Worm (Caenorhabditis elegans) whole organism, L4 larva: ENCODE results near the gene Y39B6A.10.

Source experiments
- F10B5.3 ChIP-seq: sonication (generic microtip); optimal IDR thresholded peaks from 2 replicates; lab custom pipeline; 2016; ENCODE audit warnings: mild to moderate bottlenecking, missing genetic modification characterization, missing compliant biosample characterization
- F49E8.2 ChIP-seq: sonication (generic microtip); optimal IDR thresholded peaks from 2 replicates; lab custom pipeline; 2016; ENCODE audit warnings: missing compliant biosample characterization, mild to moderate bottlenecking, missing genetic modification characterization, borderline replicate concordance
- Y48G9A.11 ChIP-seq: fragments of 200-800 bp; sonication (Bioruptor generic); IDR thresholded peaks from 2 replicates; pipeline ENCODE4 v1.3.6; 2022; ENCODE audit warnings: missing genetic modification reagents, missing genetic modification characterization, missing compliant biosample characterization
- Y75B8A.6 ChIP-seq: fragments of 200-800 bp; sonication (Bioruptor generic); IDR thresholded peaks from 2 replicates; pipeline ENCODE4 v1.3.6; 2022; ENCODE audit warnings: missing genetic modification reagents, missing genetic modification characterization, missing compliant biosample characterization
- ZK337.2 ChIP-seq: fragments of 200-800 bp; sonication (Bioruptor generic); IDR thresholded peaks from 2 replicates; pipeline ENCODE4 v1.3.6; 2022; ENCODE audit warnings: missing genetic modification reagents, missing genetic modification characterization, missing compliant biosample characterization
- aly-2 ChIP-seq: sonication (generic microtip); optimal IDR thresholded peaks from 2 replicates; lab custom pipeline; 2018; ENCODE audit warnings: missing biosample characterization, missing genetic modification characterization
- arid-1 ChIP-seq: fragments of 200-800 bp; sonication (Bioruptor generic); conservative IDR thresholded peaks from 2 replicates; pipeline ENCODE4 v1.3.6; 2022; ENCODE audit warnings: missing genetic modification reagents, missing genetic modification characterization, missing compliant biosample characterization
- ceh-20 ChIP-seq: fragments of 200-800 bp; sonication (Bioruptor generic); IDR thresholded peaks from 2 replicates; pipeline ENCODE4 v1.3.6; 2022; ENCODE audit warnings: missing genetic modification reagents, missing genetic modification characterization, missing compliant biosample characterization
- ceh-62 ChIP-seq: sonication (generic microtip); optimal IDR thresholded peaks from 2 replicates; lab custom pipeline; 2017; ENCODE audit warnings: missing biosample characterization, missing genetic modification characterization
- ceh-82 ChIP-seq: sonication (generic microtip); optimal IDR thresholded peaks from 2 replicates; lab custom pipeline; 2017; ENCODE audit warnings: missing biosample characterization, missing genetic modification characterization
- ces-1 ChIP-seq: fragments of 150-350 bp; sonication (generic microtip); optimal IDR thresholded peaks from 4 replicates; lab custom pipeline; 2014; ENCODE audit warnings: missing biosample characterization, missing genetic modification reagents, missing genetic modification characterization
- cey-2 ChIP-seq: sonication (generic microtip); optimal IDR thresholded peaks from 3 replicates; lab custom pipeline; 2017; ENCODE audit warnings: missing genetic modification characterization, mild to moderate bottlenecking, missing compliant biosample characterization, antibody characterized with exemption, borderline replicate concordance; ENCODE audit not compliant: insufficient read depth
- ctbp-1 ChIP-seq: fragments of 200-800 bp; sonication (Bioruptor generic); IDR thresholded peaks from 2 replicates; pipeline ENCODE4 v1.3.6; 2022; ENCODE audit warnings: missing genetic modification reagents, missing genetic modification characterization, missing compliant biosample characterization
- daf-19 ChIP-seq: fragments of 200-800 bp; sonication (Bioruptor generic); conservative IDR thresholded peaks from 2 replicates; pipeline ENCODE4 v1.3.6; 2022; ENCODE audit warnings: missing genetic modification characterization, missing compliant biosample characterization
- dmd-6 ChIP-seq: fragments of 200-800 bp; sonication (Bioruptor generic); IDR thresholded peaks from 2 replicates; pipeline ENCODE4 v1.3.6; 2022; ENCODE audit warnings: missing genetic modification reagents, missing genetic modification characterization, missing compliant biosample characterization
- duxl-1 ChIP-seq: sonication (generic microtip); optimal IDR thresholded peaks from 2 replicates; lab custom pipeline; 2016; ENCODE audit warnings: mild to moderate bottlenecking, missing genetic modification characterization, moderate library complexity, missing compliant biosample characterization; ENCODE audit not compliant: poor library complexity
- egl-27 ChIP-seq: sonication (generic microtip); optimal IDR thresholded peaks from 3 replicates; lab custom pipeline; 2017; ENCODE audit warnings: missing biosample characterization, missing genetic modification reagents, missing genetic modification characterization
- egl-43 ChIP-seq: fragments of 200-800 bp; sonication (Bioruptor generic); IDR thresholded peaks from 2 replicates; pipeline ENCODE4 v1.3.6; 2022; ENCODE audit warnings: missing genetic modification reagents, missing genetic modification characterization, missing compliant biosample characterization
- fkh-10 ChIP-seq: fragments of 150-350 bp; optimal IDR thresholded peaks from 2 replicates; lab custom pipeline; 2014; ENCODE audit warnings: missing biosample characterization, missing genetic modification reagents, missing genetic modification characterization
- gei-8 ChIP-seq: fragments of 200-800 bp; sonication (Bioruptor generic); optimal IDR thresholded peaks from 2 replicates; lab custom pipeline; 2018; ENCODE audit warnings: mild to moderate bottlenecking, missing genetic modification characterization, missing compliant biosample characterization
- hmg-1.1 ChIP-seq: fragments of 200-800 bp; sonication (Bioruptor generic); IDR thresholded peaks from 2 replicates; pipeline ENCODE4 v1.3.6; 2022; ENCODE audit warnings: missing genetic modification reagents, missing genetic modification characterization, missing compliant biosample characterization
- jun-1 ChIP-seq: fragments of 150-350 bp; optimal IDR thresholded peaks from 2 replicates; lab custom pipeline; 2014; ENCODE audit warnings: missing biosample characterization, missing genetic modification reagents, missing genetic modification characterization
- lin-15B ChIP-seq: fragments of 150-350 bp; sonication (generic microtip); optimal IDR thresholded peaks from 3 replicates; lab custom pipeline; 2014; ENCODE audit warnings: missing biosample characterization, missing genetic modification characterization
- lin-29 ChIP-seq: fragments of 200-800 bp; sonication (Bioruptor generic); IDR thresholded peaks from 2 replicates; pipeline ENCODE4 v1.3.6; 2022; ENCODE audit warnings: missing genetic modification reagents, missing genetic modification characterization, missing compliant biosample characterization
- lsy-2 ChIP-seq, 2 experiments: fragments of 150-350 bp in 1 of 2; sonication (generic microtip) in 1 of 2; optimal IDR thresholded peaks; 2 replicates each; lab custom pipeline; 2014 to 2017; ENCODE audit warnings: missing biosample characterization in 2 of 2, missing genetic modification characterization in 2 of 2
- mes-2 ChIP-seq: sonication (generic microtip); optimal IDR thresholded peaks from 2 replicates; lab custom pipeline; 2016; ENCODE audit warnings: missing genotype, mild to moderate bottlenecking, missing genetic modification characterization, missing compliant biosample characterization; ENCODE audit not compliant: poor library complexity, severe bottlenecking
- mxl-3 ChIP-seq: fragments of 200-800 bp; sonication (Bioruptor generic); optimal IDR thresholded peaks from 2 replicates; lab custom pipeline; 2018; ENCODE audit warnings: mild to moderate bottlenecking, missing genetic modification characterization, missing compliant biosample characterization
- nhr-102 ChIP-seq: sonication (generic microtip); optimal IDR thresholded peaks from 2 replicates; lab custom pipeline; 2016; ENCODE audit warnings: mild to moderate bottlenecking, missing genetic modification characterization, moderate library complexity, missing compliant biosample characterization
- nhr-11 ChIP-seq: fragments of 150-350 bp; optimal IDR thresholded peaks from 2 replicates; lab custom pipeline; 2014; ENCODE audit warnings: missing biosample characterization, missing genetic modification characterization
- nhr-111 ChIP-seq: fragments of 200-800 bp; sonication (Bioruptor generic); optimal IDR thresholded peaks from 2 replicates; lab custom pipeline; 2018; ENCODE audit warnings: mild to moderate bottlenecking, missing genetic modification characterization, missing compliant biosample characterization
- nhr-237 ChIP-seq: sonication (generic microtip); optimal IDR thresholded peaks from 2 replicates; lab custom pipeline; 2017; ENCODE audit warnings: missing biosample characterization, missing genetic modification characterization
- nhr-25 ChIP-seq: sonication (generic microtip); optimal IDR thresholded peaks from 2 replicates; lab custom pipeline; 2017; ENCODE audit warnings: missing genetic modification characterization, mild to moderate bottlenecking, missing compliant biosample characterization, antibody characterized with exemption, moderate library complexity, borderline replicate concordance; ENCODE audit not compliant: insufficient read depth
- nhr-28 ChIP-seq: fragments of 150-350 bp; optimal IDR thresholded peaks from 2 replicates; lab custom pipeline; 2014; ENCODE audit warnings: missing biosample characterization, missing genetic modification characterization
- nhr-41 ChIP-seq: fragments of 200-800 bp; sonication (Bioruptor generic); IDR thresholded peaks from 2 replicates; pipeline ENCODE4 v1.3.6; 2022; ENCODE audit warnings: missing genetic modification reagents, missing genetic modification characterization, missing compliant biosample characterization
- nhr-42 ChIP-seq: fragments of 200-800 bp; sonication (Bioruptor generic); IDR thresholded peaks from 2 replicates; pipeline ENCODE4 v1.3.6; 2022; ENCODE audit warnings: missing genetic modification characterization, missing compliant biosample characterization
- nhr-48 ChIP-seq: sonication (generic microtip); optimal IDR thresholded peaks from 2 replicates; lab custom pipeline; 2016; ENCODE audit warnings: mild to moderate bottlenecking, missing genetic modification characterization, missing compliant biosample characterization
- nhr-76 ChIP-seq: fragments of 150-350 bp; optimal IDR thresholded peaks from 2 replicates; lab custom pipeline; 2014; ENCODE audit warnings: missing biosample characterization, missing genetic modification characterization
- nhr-77 ChIP-seq: fragments of 150-350 bp; optimal IDR thresholded peaks from 2 replicates; lab custom pipeline; 2014; ENCODE audit warnings: missing biosample characterization, missing genetic modification characterization
- pha-4 ChIP-seq, 2 experiments: fragments of 150-350 bp in 1 of 2; fragments of 200-800 bp in 1 of 2; sonication (Bioruptor generic) in 1 of 2; IDR thresholded peaks in 1 of 2; optimal IDR thresholded peaks in 1 of 2; 2 replicates each; pipeline versions ENCODE4 v1.3.6 to Lab custom; 2014 to 2022; ENCODE audit warnings: missing genetic modification characterization in 2 of 2, missing genetic modification reagents in 2 of 2, missing biosample characterization in 1 of 2, missing compliant biosample characterization in 1 of 2
- sdz-12 ChIP-seq: fragments of 200-800 bp; sonication (Bioruptor generic); optimal IDR thresholded peaks from 2 replicates; lab custom pipeline; 2018; ENCODE audit warnings: mild to moderate bottlenecking, missing genetic modification characterization, missing compliant biosample characterization
- set-16 ChIP-seq: fragments of 200-800 bp; sonication (Bioruptor generic); IDR thresholded peaks from 2 replicates; pipeline ENCODE4 v1.3.6; 2022; ENCODE audit warnings: missing genetic modification reagents, missing genetic modification characterization, missing compliant biosample characterization
- skn-1 ChIP-seq: fragments of 150-350 bp; optimal IDR thresholded peaks from 2 replicates; lab custom pipeline; 2014; ENCODE audit warnings: missing biosample characterization, missing genetic modification characterization
- snpc-1.2 ChIP-seq: fragments of 200-800 bp; sonication (Bioruptor generic); IDR thresholded peaks from 2 replicates; pipeline ENCODE4 v1.3.6; 2022; ENCODE audit warnings: missing genetic modification reagents, missing genetic modification characterization, missing compliant biosample characterization
- snpc-4 ChIP-seq: fragments of 150-350 bp; optimal IDR thresholded peaks from 2 replicates; lab custom pipeline; 2014; ENCODE audit warnings: missing biosample characterization, missing genetic modification characterization
- spr-1 ChIP-seq: sonication (generic microtip); optimal IDR thresholded peaks from 2 replicates; lab custom pipeline; 2016; ENCODE audit warnings: mild to moderate bottlenecking, missing genetic modification characterization, missing compliant biosample characterization
- tag-97 ChIP-seq: fragments of 200-800 bp; sonication (Bioruptor generic); IDR thresholded peaks from 2 replicates; pipeline ENCODE4 v1.3.6; 2022; ENCODE audit warnings: missing genetic modification characterization, missing compliant biosample characterization
- tra-1 ChIP-seq: fragments of 200-800 bp; sonication (Bioruptor generic); IDR thresholded peaks from 2 replicates; pipeline ENCODE4 v1.3.6; 2022; ENCODE audit warnings: missing genetic modification reagents, missing genetic modification characterization, missing compliant biosample characterization
- unc-130 ChIP-seq: sonication (generic microtip); optimal IDR thresholded peaks from 2 replicates; lab custom pipeline; 2016; ENCODE audit warnings: missing genetic modification reagents, missing genetic modification characterization, missing compliant biosample characterization
- unc-39 ChIP-seq: sonication (generic microtip); optimal IDR thresholded peaks from 2 replicates; lab custom pipeline; 2017; ENCODE audit warnings: missing biosample characterization, missing genetic modification characterization
- ztf-11 ChIP-seq: fragments of 150-350 bp; optimal IDR thresholded peaks from 2 replicates; lab custom pipeline; 2014; ENCODE audit warnings: missing biosample characterization, missing genetic modification characterization
- ztf-7 ChIP-seq: fragments of 150-350 bp; optimal IDR thresholded peaks from 2 replicates; lab custom pipeline; 2014; ENCODE audit warnings: missing biosample characterization, missing genetic modification characterization

Y39B6A.10 gene

DNA sequence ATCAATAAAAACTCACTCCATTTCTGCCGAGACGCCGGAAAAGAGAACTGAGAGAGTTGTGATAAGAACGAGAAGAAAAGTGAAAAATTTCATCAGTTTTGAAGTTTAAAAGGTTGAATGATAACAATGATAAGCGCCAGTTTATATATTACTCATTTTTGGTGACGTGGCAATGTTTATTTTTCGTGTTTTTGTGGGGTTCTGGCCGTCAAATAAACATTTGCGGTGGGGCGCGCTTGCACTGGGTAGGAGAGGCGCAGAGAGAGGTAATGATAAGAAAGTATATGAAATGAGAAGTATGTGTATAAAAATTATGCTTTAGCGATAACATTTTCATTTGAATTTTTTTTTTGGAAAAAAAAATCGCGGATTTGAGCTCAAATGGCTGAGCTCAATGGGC is 25.3 kb upstream of the Y39B6A.10 start, which contains the start of gene Y39B6A.5:
Gene Y39B6A.5, minus strand, starts transcription at position 214 of the 400 bp plus-strand sequence.
- TF ChIP-seq ceh-20 (peak; percentile 71; the same call in 1 of the 2 replicates), pha-4 (GFP tag; IDR thresholded peaks at IDR 0.05; lab: Robert Waterston, UW) (peak; percentile 64), pha-4 (tag; optimal IDR thresholded peaks at IDR 0.05; lab: Kevin White, UChicago) (peak; percentile 96), ztf-7 (tag; lab: Kevin White, UChicago) (no peak), nhr-11 (no peak), ctbp-1 (GFP tag; lab: Robert Waterston, UW) (no peak), tag-97 (GFP tag; lab: Robert Waterston, UW) (no peak), unc-130 (GFP tag; lab: Kevin White, UChicago) (no peak), nhr-111 (no peak), duxl-1 (tag; lab: Kevin White, UChicago) (no peak), ZK337.2 (GFP tag; lab: Robert Waterston, UW) (no peak), hmg-1.1 (no peak), jun-1 (tag; lab: Kevin White, UChicago) (peak; percentile 48), lin-15B (tag; lab: Kevin White, UChicago) (no peak), ceh-82 (tag; lab: Kevin White, UChicago) (no peak), daf-19 (GFP tag; lab: Robert Waterston, UW) (no peak), skn-1 (tag; lab: Kevin White, UChicago) (no peak), gei-8 (no peak), nhr-77 (tag; lab: Kevin White, UChicago) (peak; percentile 93), mxl-3 (no peak), egl-27 (tag; lab: Kevin White, UChicago) (no peak), set-16 (GFP tag; lab: Robert Waterston, UW) (no peak), sdz-12 (GFP tag; lab: Kevin White, UChicago) (no peak), snpc-4 (tag; lab: Kevin White, UChicago) (no peak), nhr-28 (tag; lab: Kevin White, UChicago) (peak; percentile 94), F10B5.3 (tag; lab: Kevin White, UChicago) (no peak), unc-39 (tag; lab: Kevin White, UChicago) (no peak), ces-1 (GFP tag; lab: Kevin White, UChicago) (no peak), snpc-1.2 (GFP tag; lab: Robert Waterston, UW) (no peak), ztf-11 (tag; lab: Kevin White, UChicago) (no peak), nhr-42 (no peak), cey-2 (tag; lab: Kevin White, UChicago) (peak; percentile 71), F49E8.2 (tag; lab: Kevin White, UChicago) (no peak), nhr-41 (no peak), nhr-76 (tag; lab: Kevin White, UChicago) (no peak), arid-1 (GFP tag; lab: Robert Waterston, UW) (no peak), Y48G9A.11 (GFP tag; lab: Robert Waterston, UW) (no peak), mes-2 (tag; lab: Kevin White, UChicago) (peak; percentile 81), nhr-48 (tag; lab: Kevin White, UChicago) (peak; percentile 65), aly-2 (no peak), spr-1 (tag; lab: Kevin White, UChicago) (no peak), Y75B8A.6 (GFP tag; lab: Robert Waterston, UW) (no peak), nhr-102 (tag; lab: Kevin White, UChicago) (peak; percentile 78), tra-1 (GFP tag; lab: Robert Waterston, UW) (peak; percentile 51; the same call in 1 of the 2 replicates), fkh-10 (GFP tag; lab: Kevin White, UChicago) (no peak), lin-29 (GFP tag; lab: Robert Waterston, UW) (no peak), nhr-237 (no peak), ceh-62 (no peak), egl-43 (GFP tag; lab: Robert Waterston, UW) (no peak), lsy-2 (tag; optimal IDR thresholded peaks at IDR 0.05; lab: Kevin White, UChicago) (peak; percentile 9 to 68), dmd-6 (peak; percentile 95), nhr-25 (tag; lab: Kevin White, UChicago) (no peak)
